Fruit fly (Drosophila melanogaster): ENCODE data around the gene Top2.

The Top2 gene

dm6 chr2L:19425765-19426329 is 27.4 kb downstream of the Top2 start (continued):
- peak; percentile 10 for TF ChIP-seq Mes4 (GFP tag; optimal IDR thresholded peaks at IDR 0.05)
- no peak for TF ChIP-seq ac (GFP tag; optimal IDR thresholded peaks at IDR 0.05)
- peak; percentile 38 for TF ChIP-seq CG13894 (tag; optimal IDR thresholded peaks at IDR 0.05)
- TF ChIP-seq CG17186 (GFP tag; optimal IDR thresholded peaks at IDR 0.05): no peak
- peak; percentile 28 for TF ChIP-seq CG18476 (GFP tag; optimal IDR thresholded peaks at IDR 0.05)
- peak; percentile 69 for TF ChIP-seq E2f1 (GFP tag; IDR thresholded peaks at IDR 0.05)
- no peak for TF ChIP-seq Sry-β (GFP tag; optimal IDR thresholded peaks at IDR 0.05)
- no peak for TF ChIP-seq bigmax (GFP tag; optimal IDR thresholded peaks at IDR 0.05)
- TF ChIP-seq E2f2 (GFP tag; IDR thresholded peaks at IDR 0.05): peak; percentile 49
- peak; percentile 82 for TF ChIP-seq dysf (GFP tag; IDR thresholded peaks at IDR 0.05)
- no peak for TF ChIP-seq CG14860 (GFP tag; IDR thresholded peaks at IDR 0.05; ENCODE audit: partially characterized antibody)

dm6 chr2L:19425105-19425504 is 28.2 kb downstream of the Top2 start:
- peak; percentile 34 for TF ChIP-seq sd (tag; optimal IDR thresholded peaks at IDR 0.05)
- no peak for TF ChIP-seq hkb (optimal IDR thresholded peaks at IDR 0.05)
- no peak for TF ChIP-seq hkb (GFP tag; IDR thresholded peaks at IDR 0.05)
- TF ChIP-seq chinmo (GFP tag; IDR thresholded peaks at IDR 0.05; ENCODE audit: partially characterized antibody): 0 out of 4 replicates have a peak, but pooled peaks have one; percentile 39
- peak; percentile 61 for TF ChIP-seq Med (GFP tag)
- TF ChIP-seq Bgb (GFP tag; IDR thresholded peaks at IDR 0.05; ENCODE audit: partially characterized antibody): 0 out of 2 replicates have a peak, but pooled peaks have one; percentile 24
- no peak for TF ChIP-seq az2 (GFP tag; optimal IDR thresholded peaks at IDR 0.05)
- no peak for TF ChIP-seq rib (GFP tag; IDR thresholded peaks at IDR 0.05)
- peak; percentile 50 for TF ChIP-seq nom (GFP tag; optimal IDR thresholded peaks at IDR 0.05)

dm6 chr2L:19424307-19424902 is 28.9 kb downstream of the Top2 start:
- no peak for TF ChIP-seq Lim3 (GFP tag; IDR thresholded peaks at IDR 0.05)
- no peak for TF ChIP-seq ash1 (GFP tag; optimal IDR thresholded peaks at IDR 0.05)
- TF ChIP-seq slou (GFP tag; optimal IDR thresholded peaks at IDR 0.05): no peak
- TF ChIP-seq Fer3 (tag; optimal IDR thresholded peaks at IDR 0.05): no peak
- TF ChIP-seq CG10565 (GFP tag; optimal IDR thresholded peaks at IDR 0.05): no peak
- no peak for TF ChIP-seq Adf1 (GFP tag; IDR thresholded peaks at IDR 0.05)
- 0 out of 3 replicates have a peak, but pooled peaks have one; percentile 16 for TF ChIP-seq vnd (GFP tag; IDR thresholded peaks at IDR 0.05; ENCODE audit: partially characterized antibody)
- no peak for TF ChIP-seq tx (GFP tag; optimal IDR thresholded peaks at IDR 0.05)
- no peak for TF ChIP-seq CG9932 (GFP tag; IDR thresholded peaks at IDR 0.05)
- TF ChIP-seq oc (tag; optimal IDR thresholded peaks at IDR 0.05): no peak
- no peak for TF ChIP-seq CG2116 (GFP tag; optimal IDR thresholded peaks at IDR 0.05)
- TF ChIP-seq CG1832 (GFP tag; optimal IDR thresholded peaks at IDR 0.05): no peak
- TF ChIP-seq NK7.1 (GFP tag; optimal IDR thresholded peaks at IDR 0.05): no peak
- TF ChIP-seq CG2202 (tag; optimal IDR thresholded peaks at IDR 0.05): no peak
- no peak for TF ChIP-seq br (optimal IDR thresholded peaks at IDR 0.05)
- no peak for TF ChIP-seq HLH3B (GFP tag; IDR thresholded peaks at IDR 0.05)
- no peak for TF ChIP-seq corto (GFP tag; optimal IDR thresholded peaks at IDR 0.05)
- no peak for TF ChIP-seq CG11560 (tag; IDR thresholded peaks at IDR 0.05)
- TF ChIP-seq dati (GFP tag; IDR thresholded peaks at IDR 0.05): no peak
- TF ChIP-seq CG8290 (GFP tag; optimal IDR thresholded peaks at IDR 0.05): no peak
- no peak for TF ChIP-seq CG8290 (tag; optimal IDR thresholded peaks at IDR 0.05)
- no peak for TF ChIP-seq mld (GFP tag; IDR thresholded peaks at IDR 0.05; ENCODE audit: partially characterized antibody)
- peak; percentile 13; the same call in 1 of the 3 replicates for TF ChIP-seq row (GFP tag; IDR thresholded peaks at IDR 0.05)
- TF ChIP-seq CG43689 (GFP tag; IDR thresholded peaks at IDR 0.05): no peak
- TF ChIP-seq ara (GFP tag; IDR thresholded peaks at IDR 0.05): 0 out of 2 replicates have a peak, but pooled peaks have one; percentile 18
- 0 out of 3 replicates have a peak, but pooled peaks have one; percentile 20 for TF ChIP-seq ase (GFP tag; IDR thresholded peaks at IDR 0.05)
- peak; percentile 12 for TF ChIP-seq CG8089 (GFP tag; optimal IDR thresholded peaks at IDR 0.05)
- no peak for TF ChIP-seq CG13296 (GFP tag; optimal IDR thresholded peaks at IDR 0.05)
- TF ChIP-seq CG15514 (GFP tag; optimal IDR thresholded peaks at IDR 0.05): no peak

Data from whole organism, embryonic.